Worm (Caenorhabditis elegans): ENCODE results near the gene nep-25.
A peak's percentile ranks its signal among the peaks of the same experiment; 100 is the strongest.

ce11 chrII:5873564-5874070, 31.6 kb downstream of the nep-25 start, which contains the start of gene tex-2:
- TF ChIP-seq nhr-28 (tag; optimal IDR thresholded peaks at IDR 0.05) = no peak
- no peak for TF ChIP-seq unc-62 (GFP tag; optimal IDR thresholded peaks at IDR 0.05)
- TF ChIP-seq lin-13 (tag; optimal IDR thresholded peaks at IDR 0.05) = peak; percentile 54
- TF ChIP-seq elt-1 (tag; optimal IDR thresholded peaks at IDR 0.05; ENCODE audit: borderline replicate concordance, insufficient read depth) = no peak
- TF ChIP-seq unc-39 (tag; optimal IDR thresholded peaks at IDR 0.05) = no peak
- TF ChIP-seq nhr-12 (tag; optimal IDR thresholded peaks at IDR 0.05) = no peak
- TF ChIP-seq nhr-76 (tag; optimal IDR thresholded peaks at IDR 0.05) = no peak
- no peak for TF ChIP-seq nhr-237 (tag; optimal IDR thresholded peaks at IDR 0.05)
- TF ChIP-seq snpc-4 (tag; optimal IDR thresholded peaks at IDR 0.05) = no peak
- no peak for TF ChIP-seq elt-3 (tag; optimal IDR thresholded peaks at IDR 0.05)
- TF ChIP-seq ztf-11 (tag; optimal IDR thresholded peaks at IDR 0.05) = no peak
- no peak for TF ChIP-seq ham-2 (GFP tag; optimal IDR thresholded peaks at IDR 0.05)
